Worm (Caenorhabditis elegans): Measurements from ENCODE around the gene srxa-8.

ce11 chrX:13257577-13257976 lies 51.1 kb downstream of the srxa-8 start, which contains the start of gene K08H2.10:
- no peak for TF ChIP-seq ztf-11 (tag; optimal IDR thresholded peaks at IDR 0.05)
- TF ChIP-seq skn-1 (tag; optimal IDR thresholded peaks at IDR 0.05): no peak
- TF ChIP-seq C04F5.9 (tag; optimal IDR thresholded peaks at IDR 0.05): no peak
- no peak for TF ChIP-seq ama-1 (optimal IDR thresholded peaks at IDR 0.05)
- TF ChIP-seq lin-15B (tag; optimal IDR thresholded peaks at IDR 0.05): no peak
- TF ChIP-seq fkh-10 (GFP tag; optimal IDR thresholded peaks at IDR 0.05): no peak
- no peak for TF ChIP-seq elt-3 (tag; optimal IDR thresholded peaks at IDR 0.05)
- TF ChIP-seq nhr-71 (tag; optimal IDR thresholded peaks at IDR 0.05): no peak
- TF ChIP-seq isw-1 (GFP tag; IDR thresholded peaks at IDR 0.05): no peak
- TF ChIP-seq nhr-77 (tag; optimal IDR thresholded peaks at IDR 0.05): no peak
- TF ChIP-seq pqm-1 (tag; optimal IDR thresholded peaks at IDR 0.05): no peak
- no peak for TF ChIP-seq ets-5 (GFP tag; IDR thresholded peaks at IDR 0.05)
- TF ChIP-seq unc-62 (GFP tag; optimal IDR thresholded peaks at IDR 0.05): no peak
